Fruit fly (Drosophila melanogaster) whole organism, embryonic: Measurements from ENCODE around the gene CG3632.

ENCODE experiments used
- CG10366 ChIP-seq: fragments of 200-800 bp; sonication (Bioruptor generic); IDR thresholded peaks from 2 replicates; pipeline ENCODE4 v1.3.6; 2022; ENCODE audit warnings: missing biosample characterization, missing genetic modification characterization
- CG10565 ChIP-seq: fragments of 200-800 bp; sonication (Bioruptor generic); optimal IDR thresholded peaks from 3 replicates; lab custom pipeline; 2016; ENCODE audit warnings: missing biosample characterization, mild to moderate bottlenecking, missing genetic modification characterization
- CG11695 ChIP-seq: fragments of 200-800 bp; sonication (Bioruptor generic); IDR thresholded peaks from 3 replicates; pipeline ENCODE4 v1.3.6; 2022; ENCODE audit warnings: missing biosample characterization, missing genetic modification characterization
- CG12236 ChIP-seq: fragments of 200-800 bp; sonication (Bioruptor generic); optimal IDR thresholded peaks from 2 replicates; lab custom pipeline; 2016; ENCODE audit warnings: missing biosample characterization, missing genetic modification characterization
- CG13123 ChIP-seq: fragments of 200-800 bp; sonication (Bioruptor generic); optimal IDR thresholded peaks from 2 replicates; lab custom pipeline; 2016; ENCODE audit warnings: missing biosample characterization, missing genetic modification characterization
- CG18262 ChIP-seq: fragments of 200-800 bp; optimal IDR thresholded peaks from 3 replicates; lab custom pipeline; 2019; ENCODE audit warnings: missing biosample characterization, mild to moderate bottlenecking, missing genetic modification characterization, moderate library complexity
- CG1832 ChIP-seq: fragments of 200-800 bp; sonication (Bioruptor generic); optimal IDR thresholded peaks from 2 replicates; lab custom pipeline; 2017; ENCODE audit warnings: missing biosample characterization, mild to moderate bottlenecking, missing genetic modification characterization, inconsistent platforms
- CG31224 ChIP-seq: fragments of 200-800 bp; sonication (Bioruptor generic); IDR thresholded peaks from 2 replicates; pipeline ENCODE4 v1.3.6; 2022; ENCODE audit warnings: missing biosample characterization, missing genetic modification characterization
- CG32767 ChIP-seq: fragments of 200-800 bp; sonication (Bioruptor generic); IDR thresholded peaks from 2 replicates; pipeline ENCODE4 v1.3.6; 2022; ENCODE audit warnings: missing biosample characterization, missing genetic modification characterization
- CG3838 ChIP-seq: fragments of 200-800 bp; sonication (Bioruptor generic); optimal IDR thresholded peaks from 3 replicates; lab custom pipeline; 2016; ENCODE audit warnings: missing biosample characterization, missing genetic modification characterization
- CG4282 ChIP-seq: fragments of 200-800 bp; sonication (Bioruptor generic); optimal IDR thresholded peaks from 2 replicates; lab custom pipeline; 2016; ENCODE audit warnings: missing biosample characterization, missing genetic modification characterization
- CG6683 ChIP-seq: fragments of 200-800 bp; sonication (Bioruptor generic); optimal IDR thresholded peaks from 2 replicates; lab custom pipeline; 2017; ENCODE audit warnings: missing biosample characterization, mild to moderate bottlenecking, missing genetic modification characterization, missing genetic modification reagents
- CG7839 ChIP-seq: fragments of 200-800 bp; sonication (Bioruptor generic); optimal IDR thresholded peaks from 3 replicates; lab custom pipeline; 2018; ENCODE audit warnings: missing biosample characterization, mild to moderate bottlenecking, missing genetic modification characterization, moderate library complexity
- CG7928 ChIP-seq: fragments of 200-800 bp; sonication (Bioruptor generic); optimal IDR thresholded peaks from 2 replicates; lab custom pipeline; 2017; ENCODE audit warnings: missing biosample characterization, mild to moderate bottlenecking, missing genetic modification characterization
- CG8281 ChIP-seq: fragments of 200-800 bp; sonication (Bioruptor generic); optimal IDR thresholded peaks from 2 replicates; lab custom pipeline; 2018; ENCODE audit warnings: missing biosample characterization, mild to moderate bottlenecking, missing genetic modification characterization, moderate library complexity
- CG8359 ChIP-seq: fragments of 200-800 bp; sonication (Bioruptor generic); optimal IDR thresholded peaks from 2 replicates; lab custom pipeline; 2017; ENCODE audit warnings: missing biosample characterization, mild to moderate bottlenecking, missing genetic modification characterization, borderline replicate concordance
- D19A ChIP-seq: fragments of 200-800 bp; optimal IDR thresholded peaks from 3 replicates; lab custom pipeline; 2019; ENCODE audit warnings: missing biosample characterization, mild to moderate bottlenecking, missing genetic modification characterization, moderate library complexity
- Dad ChIP-seq: fragments of 200-800 bp; sonication (Bioruptor generic); optimal IDR thresholded peaks from 3 replicates; lab custom pipeline; 2016; ENCODE audit warnings: missing biosample characterization, missing genetic modification characterization
- Dip3 ChIP-seq: fragments of 200-800 bp; sonication (Bioruptor generic); optimal IDR thresholded peaks from 3 replicates; lab custom pipeline; 2016; ENCODE audit warnings: missing biosample characterization, missing genetic modification characterization
- Dll ChIP-seq: fragments of 200-800 bp; sonication (Bioruptor generic); IDR thresholded peaks from 4 replicates; pipeline ENCODE4 v1.3.6; 2022; ENCODE audit warnings: missing biosample characterization, missing genetic modification characterization; ENCODE audit not compliant: partially characterized antibody
- Dref ChIP-seq: fragments of 200-800 bp; sonication (Bioruptor generic); IDR thresholded peaks from 2 replicates; pipeline ENCODE4 v1.3.6; 2022; ENCODE audit warnings: missing biosample characterization, missing genetic modification characterization
- HLH54F ChIP-seq: fragments of 200-800 bp; sonication (Bioruptor generic); optimal IDR thresholded peaks from 3 replicates; lab custom pipeline; 2016; ENCODE audit warnings: missing biosample characterization, missing genetic modification characterization
- Hmr ChIP-seq: fragments of 200-800 bp; sonication (Bioruptor generic); optimal IDR thresholded peaks from 3 replicates; lab custom pipeline; 2017; ENCODE audit warnings: mild to moderate bottlenecking, missing biosample characterization, missing genetic modification reagents, missing genetic modification characterization
- Hmx ChIP-seq: fragments of 200-800 bp; sonication (Bioruptor generic); optimal IDR thresholded peaks from 2 replicates; lab custom pipeline; 2016; ENCODE audit warnings: missing biosample characterization, missing genetic modification characterization
- Hr39 ChIP-seq: fragments of >200 bp; optimal IDR thresholded peaks from 2 replicates; lab custom pipeline; 2017
- Jarid2 ChIP-seq: fragments of 200-800 bp; sonication (Bioruptor generic); optimal IDR thresholded peaks from 3 replicates; lab custom pipeline; 2017; ENCODE audit warnings: mild to moderate bottlenecking, missing biosample characterization, missing genetic modification reagents, missing genetic modification characterization
- Lpt ChIP-seq: fragments of >200 bp; optimal IDR thresholded peaks from 2 replicates; lab custom pipeline; 2018; ENCODE audit warnings: missing biosample characterization, missing genetic modification characterization
- MESR4 ChIP-seq: fragments of 200-800 bp; sonication (Bioruptor generic); optimal IDR thresholded peaks from 2 replicates; lab custom pipeline; 2018; ENCODE audit warnings: missing biosample characterization, mild to moderate bottlenecking, missing genetic modification characterization, moderate library complexity
- Med ChIP-seq: fragments of 200-800 bp; sonication (Bioruptor generic); peaks from one replicate; lab custom pipeline; 2016; ENCODE audit warnings: missing biosample characterization, missing genetic modification characterization, mild to moderate bottlenecking, inconsistent platforms, moderate library complexity
- Meics ChIP-seq: fragments of 200-800 bp; sonication (Bioruptor generic); optimal IDR thresholded peaks from 2 replicates; lab custom pipeline; 2017; ENCODE audit warnings: missing biosample characterization, mild to moderate bottlenecking, missing genetic modification characterization
- NC2β ChIP-seq: fragments of 200-800 bp; sonication (Bioruptor generic); optimal IDR thresholded peaks from 2 replicates; lab custom pipeline; 2016; ENCODE audit warnings: missing biosample characterization, missing genetic modification characterization
- Vsx1 ChIP-seq: fragments of 200-800 bp; sonication (Bioruptor generic); optimal IDR thresholded peaks from 2 replicates; lab custom pipeline; 2017; ENCODE audit warnings: missing biosample characterization, mild to moderate bottlenecking, missing genetic modification characterization, missing genetic modification reagents
- Xbp1 ChIP-seq: fragments of 200-800 bp; sonication (Bioruptor generic); optimal IDR thresholded peaks from 3 replicates; lab custom pipeline; 2016; ENCODE audit warnings: missing biosample characterization, mild to moderate bottlenecking, missing genetic modification characterization
- YL-1 ChIP-seq: fragments of 200-800 bp; sonication (Bioruptor generic); optimal IDR thresholded peaks from 3 replicates; lab custom pipeline; 2017; ENCODE audit warnings: missing biosample characterization, mild to moderate bottlenecking, missing genetic modification characterization
- bigmax ChIP-seq: fragments of 200-800 bp; sonication (Bioruptor generic); optimal IDR thresholded peaks from 2 replicates; lab custom pipeline; 2018; ENCODE audit warnings: missing biosample characterization, mild to moderate bottlenecking, missing genetic modification characterization
- ci ChIP-seq: fragments of 200-800 bp; sonication (Bioruptor generic); IDR thresholded peaks from 3 replicates; pipeline ENCODE4 v1.3.6; 2022; ENCODE audit warnings: missing biosample characterization, missing genetic modification characterization
- crol ChIP-seq: fragments of 200-800 bp; sonication (Bioruptor generic); IDR thresholded peaks from 2 replicates; pipeline ENCODE4 v1.3.6; 2022; ENCODE audit warnings: missing biosample characterization, missing genetic modification characterization
- fd102C ChIP-seq: fragments of 200-800 bp; sonication (Bioruptor generic); optimal IDR thresholded peaks from 2 replicates; lab custom pipeline; 2018; ENCODE audit warnings: missing biosample characterization, mild to moderate bottlenecking, missing genetic modification characterization, moderate library complexity
- gem ChIP-seq: fragments of 200-800 bp; sonication (Bioruptor generic); optimal IDR thresholded peaks from 2 replicates; lab custom pipeline; 2019; ENCODE audit warnings: missing biosample characterization, mild to moderate bottlenecking, missing genetic modification characterization, moderate library complexity
- gfzf ChIP-seq: fragments of 200-800 bp; sonication (Bioruptor generic); optimal IDR thresholded peaks from 2 replicates; lab custom pipeline; 2016; ENCODE audit warnings: missing biosample characterization, mild to moderate bottlenecking, missing genetic modification characterization, moderate library complexity
- insv ChIP-seq, 2 experiments: fragments of 200-800 bp; sonication (Bioruptor generic); optimal IDR thresholded peaks; 3 replicates each; lab custom pipeline; 2016 to 2018; ENCODE audit warnings: missing biosample characterization in 2 of 2, missing genetic modification characterization in 2 of 2
- nau ChIP-seq: fragments of 200-800 bp; sonication (Bioruptor generic); optimal IDR thresholded peaks from 3 replicates; lab custom pipeline; 2017; ENCODE audit warnings: missing biosample characterization, mild to moderate bottlenecking, missing genetic modification characterization, missing genetic modification reagents
- nerfin-1 ChIP-seq: fragments of 200-800 bp; sonication (Bioruptor generic); optimal IDR thresholded peaks from 3 replicates; lab custom pipeline; 2019; ENCODE audit warnings: missing biosample characterization, mild to moderate bottlenecking, missing genetic modification characterization, moderate library complexity
- onecut ChIP-seq: fragments of 200-800 bp; sonication (Bioruptor generic); IDR thresholded peaks from 2 replicates; pipeline ENCODE4 v1.3.6; 2022; ENCODE audit warnings: missing biosample characterization, missing genetic modification characterization
- pnt ChIP-seq: fragments of 200-800 bp; sonication (Bioruptor generic); optimal IDR thresholded peaks from 3 replicates; lab custom pipeline; 2016; ENCODE audit warnings: missing biosample characterization, missing genetic modification characterization
- pum ChIP-seq: fragments of 200-800 bp; sonication (Bioruptor generic); optimal IDR thresholded peaks from 2 replicates; lab custom pipeline; 2016; ENCODE audit warnings: missing biosample characterization, missing genetic modification characterization
- schlank ChIP-seq: fragments of 200-800 bp; sonication (Bioruptor generic); optimal IDR thresholded peaks from 2 replicates; lab custom pipeline; 2018; ENCODE audit warnings: missing biosample characterization, mild to moderate bottlenecking, missing genetic modification characterization
- scrt ChIP-seq: fragments of 200-800 bp; sonication (Bioruptor generic); optimal IDR thresholded peaks from 2 replicates; lab custom pipeline; 2018; ENCODE audit warnings: missing biosample characterization, mild to moderate bottlenecking, missing genetic modification characterization, moderate library complexity
- vvl ChIP-seq: fragments of 200-800 bp; sonication (Bioruptor generic); IDR thresholded peaks from 2 replicates; pipeline ENCODE4 v1.3.6; 2022; ENCODE audit warnings: missing biosample characterization, missing genetic modification characterization
- zen ChIP-seq: fragments of 200-800 bp; sonication (Bioruptor generic); optimal IDR thresholded peaks from 3 replicates; lab custom pipeline; 2018; ENCODE audit warnings: missing biosample characterization, mild to moderate bottlenecking, missing genetic modification characterization, moderate library complexity

Gene CG3632

dm6 chrX:16279340-16279941 lies 17.0 kb upstream of the CG3632 start (continued):
- TF ChIP-seq CG13123: peak; percentile 56
- no peak for TF ChIP-seq bigmax (GFP tag; lab: Kevin White, UChicago)
- TF ChIP-seq CG6683 (GFP tag; lab: Kevin White, UChicago): peak; percentile 21
- TF ChIP-seq HLH54F (GFP tag; lab: Kevin White, UChicago): peak; percentile 69
- peak; percentile 79; the same call in 2 of the 3 replicates for TF ChIP-seq CG11695 (GFP tag; lab: Robert Waterston, UW)
- peak; percentile 76 for TF ChIP-seq Meics (GFP tag; lab: Kevin White, UChicago)
- no peak for TF ChIP-seq fd102C (GFP tag; lab: Kevin White, UChicago)
- no peak for TF ChIP-seq CG3838 (GFP tag; lab: Kevin White, UChicago)
- peak; percentile 60 for TF ChIP-seq CG8359 (GFP tag; lab: Kevin White, UChicago)
- peak; percentile 4 for TF ChIP-seq CG10565 (GFP tag; lab: Kevin White, UChicago)
- no peak for TF ChIP-seq gfzf
- peak; percentile 64 for TF ChIP-seq zen (tag; lab: Kevin White, UChicago)
- peak; percentile 60 for TF ChIP-seq Hmr (GFP tag; lab: Kevin White, UChicago)
- peak; percentile 88 for TF ChIP-seq CG7839
- peak; percentile 59 for TF ChIP-seq nau
- TF ChIP-seq Dad: peak; percentile 74
- TF ChIP-seq ci (GFP tag; lab: Robert Waterston, UW): peak; percentile 93
- TF ChIP-seq CG7928: no peak
- TF ChIP-seq CG12236: peak; percentile 24
- peak; percentile 94 for TF ChIP-seq CG10366
- peak; percentile 70 for TF ChIP-seq CG18262 (tag; lab: Kevin White, UChicago)
- TF ChIP-seq Dip3 (GFP tag; lab: Kevin White, UChicago): peak; percentile 68
- peak; percentile 94 for TF ChIP-seq Med (GFP tag; lab: Kevin White, UChicago)
- peak; percentile 83 for TF ChIP-seq Xbp1 (GFP tag; lab: Kevin White, UChicago)
- TF ChIP-seq crol (GFP tag; lab: Robert Waterston, UW): peak; percentile 41; the same call in 1 of the 2 replicates
- peak; percentile 58 for TF ChIP-seq nerfin-1 (tag; lab: Kevin White, UChicago)
- no peak for TF ChIP-seq YL-1 (GFP tag; lab: Kevin White, UChicago)
- peak; percentile 81 for TF ChIP-seq gem (tag; lab: Kevin White, UChicago)
- peak; percentile 85 for TF ChIP-seq onecut (GFP tag; lab: Robert Waterston, UW)
- TF ChIP-seq vvl (GFP tag; lab: Robert Waterston, UW): peak; percentile 93
- no peak for TF ChIP-seq Hr39 (lab: Kevin White, UChicago)
- TF ChIP-seq Dll (GFP tag; lab: Robert Waterston, UW): no peak
- peak; percentile 94 for TF ChIP-seq pnt (GFP tag; lab: Kevin White, UChicago)
- TF ChIP-seq Jarid2 (GFP tag; lab: Kevin White, UChicago): peak; percentile 43
- TF ChIP-seq CG4282: no peak
- peak; percentile 26 for TF ChIP-seq CG8281 (tag; lab: Kevin White, UChicago)
- peak; percentile 64 for TF ChIP-seq D19A (tag; lab: Kevin White, UChicago)
- peak; percentile 94 for TF ChIP-seq pum
- peak; percentile 77 for TF ChIP-seq schlank
- TF ChIP-seq Vsx1 (GFP tag; lab: Kevin White, UChicago): peak; percentile 64
- TF ChIP-seq Dref (GFP tag; lab: Robert Waterston, UW): no peak
- TF ChIP-seq NC2β (GFP tag; lab: Kevin White, UChicago): peak; percentile 30
- peak; percentile 74 for TF ChIP-seq Hmx (GFP tag; lab: Kevin White, UChicago)
- peak; percentile 80; the same call in 1 of the 2 replicates for TF ChIP-seq CG32767 (GFP tag; lab: Robert Waterston, UW)
- peak; percentile 60 for TF ChIP-seq CG31224 (GFP tag; lab: Robert Waterston, UW)
- TF ChIP-seq Lpt (GFP tag; lab: Kevin White, UChicago): no peak
- TF ChIP-seq scrt (GFP tag; lab: Kevin White, UChicago): peak; percentile 60
- no peak for TF ChIP-seq CG1832 (GFP tag; lab: Kevin White, UChicago)
- no peak for TF ChIP-seq MESR4 (GFP tag; lab: Kevin White, UChicago)
- no peak for TF ChIP-seq insv (GFP tag; optimal IDR thresholded peaks at IDR 0.05; lab: Kevin White, UChicago)
